Fruit fly (Drosophila melanogaster): Measurements from ENCODE around the gene sls.

DNA sequence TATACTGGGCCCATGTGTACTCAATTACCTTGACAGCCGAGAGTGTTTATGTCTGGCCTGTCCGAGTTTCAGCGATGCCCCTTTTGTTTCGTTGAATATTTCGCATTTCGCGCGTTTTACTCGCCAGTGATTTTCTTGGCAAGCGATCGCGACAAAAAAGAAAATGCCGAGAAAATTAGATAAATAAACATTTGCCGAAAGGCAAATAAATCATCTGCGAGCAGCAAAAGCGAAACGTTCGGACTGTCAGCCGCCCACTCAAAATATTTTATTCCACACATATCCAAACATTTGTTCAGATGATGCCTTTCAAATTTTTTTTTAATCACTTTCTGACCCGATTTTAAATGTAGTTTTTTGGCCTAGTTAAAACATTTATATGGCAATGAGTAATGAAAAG, 6.3 kb upstream of the sls start:
- TF ChIP-seq psq (optimal IDR thresholded peaks at IDR 0.05) (no peak), h (optimal IDR thresholded peaks at IDR 0.05) (no peak)

Data from Kc167 (cell line).